Worm (Caenorhabditis elegans) whole organism, L1 larva: ENCODE data around the gene srd-68.

ENCODE experiments used
- C04F5.9 ChIP-seq: sonication (generic microtip); optimal IDR thresholded peaks from 2 replicates; lab custom pipeline; 2016; ENCODE audit warnings: missing genetic modification characterization, missing compliant biosample characterization
- C34B4.2 ChIP-seq: sonication (generic microtip); optimal IDR thresholded peaks from 2 replicates; lab custom pipeline; 2017; ENCODE audit warnings: mild to moderate bottlenecking, missing genetic modification characterization, missing compliant biosample characterization
- Y116A8C.19 ChIP-seq: sonication (generic microtip); optimal IDR thresholded peaks from 2 replicates; lab custom pipeline; 2016; ENCODE audit warnings: missing compliant biosample characterization, missing genetic modification characterization, borderline replicate concordance
- aha-1 ChIP-seq: fragments of 150-350 bp; optimal IDR thresholded peaks from 2 replicates; lab custom pipeline; 2014; ENCODE audit warnings: missing biosample characterization, missing genetic modification characterization
- alr-1 ChIP-seq: fragments of 200-800 bp; sonication (Bioruptor generic); optimal IDR thresholded peaks from 2 replicates; lab custom pipeline; 2018; ENCODE audit warnings: borderline replicate concordance, mild to moderate bottlenecking, missing genetic modification characterization, missing compliant biosample characterization
- blmp-1 ChIP-seq: fragments of 150-350 bp; optimal IDR thresholded peaks from 2 replicates; lab custom pipeline; 2014; ENCODE audit warnings: missing biosample characterization, missing genetic modification characterization
- ceh-63 ChIP-seq: fragments of 200-800 bp; sonication (Bioruptor generic); optimal IDR thresholded peaks from 2 replicates; lab custom pipeline; 2018; ENCODE audit warnings: mild to moderate bottlenecking, missing genetic modification characterization, missing compliant biosample characterization
- ceh-8 ChIP-seq: fragments of 200-800 bp; sonication (Bioruptor generic); optimal IDR thresholded peaks from 2 replicates; lab custom pipeline; 2018; ENCODE audit warnings: mild to moderate bottlenecking, missing genetic modification characterization, moderate library complexity, missing compliant biosample characterization
- ceh-82 ChIP-seq, 3 experiments: fragments of 150-350 bp in 1 of 3; sonication (generic microtip) in 2 of 3; optimal IDR thresholded peaks; 2 replicates each; lab custom pipeline; 2014 to 2017; ENCODE audit warnings: missing biosample characterization in 3 of 3, missing genetic modification characterization in 3 of 3
- ceh-88 ChIP-seq: fragments of 200-800 bp; sonication (Bioruptor generic); IDR thresholded peaks from 2 replicates; pipeline ENCODE4 v1.3.6; 2022; ENCODE audit warnings: missing genetic modification characterization, missing compliant biosample characterization
- ceh-90 ChIP-seq: sonication (generic microtip); optimal IDR thresholded peaks from 2 replicates; lab custom pipeline; 2016; ENCODE audit warnings: missing genetic modification characterization, missing compliant biosample characterization
- ces-1 ChIP-seq: fragments of 150-350 bp; optimal IDR thresholded peaks from 2 replicates; lab custom pipeline; 2014; ENCODE audit warnings: missing biosample characterization, missing genetic modification reagents, missing genetic modification characterization
- dpl-1 ChIP-seq, 3 experiments: fragments of 150-350 bp in 2 of 3; sonication (generic microtip) in 1 of 3; optimal IDR thresholded peaks; 2 replicates each; lab custom pipeline; 2014 to 2017; ENCODE audit warnings: missing biosample characterization in 3 of 3, missing genetic modification characterization in 3 of 3, missing genetic modification reagents in 3 of 3
- efl-1 ChIP-seq, 4 experiments: fragments of 150-350 bp; optimal IDR thresholded peaks in 3 of 4; peaks in 1 of 4; 1 replicate in 1 of 4; 2 replicates in 3 of 4; lab custom pipeline; 2014; ENCODE audit warnings: missing biosample characterization in 2 of 4, missing genetic modification characterization in 2 of 4, missing genetic modification reagents in 2 of 4
- efl-3 ChIP-seq: fragments of 200-800 bp; sonication (Bioruptor generic); optimal IDR thresholded peaks from 2 replicates; lab custom pipeline; 2018; ENCODE audit warnings: mild to moderate bottlenecking, missing genetic modification characterization, missing compliant biosample characterization
- elt-2 ChIP-seq: sonication (generic microtip); optimal IDR thresholded peaks from 2 replicates; lab custom pipeline; 2016; ENCODE audit warnings: missing genetic modification characterization, mild to moderate bottlenecking, inconsistent platforms, missing compliant biosample characterization, missing genetic modification reagents
- fkh-10 ChIP-seq: sonication (generic microtip); optimal IDR thresholded peaks from 2 replicates; lab custom pipeline; 2017; ENCODE audit warnings: missing biosample characterization, missing genetic modification reagents, missing genetic modification characterization
- fkh-4 ChIP-seq: sonication (generic microtip); optimal IDR thresholded peaks from 2 replicates; lab custom pipeline; 2016; ENCODE audit warnings: missing compliant biosample characterization, missing genetic modification characterization, borderline replicate concordance
- fkh-8 ChIP-seq: sonication (generic microtip); optimal IDR thresholded peaks from 2 replicates; lab custom pipeline; 2016; ENCODE audit warnings: mild to moderate bottlenecking, missing genetic modification characterization, missing compliant biosample characterization
- fos-1 ChIP-seq: fragments of 150-350 bp; optimal IDR thresholded peaks from 2 replicates; lab custom pipeline; 2014; ENCODE audit warnings: missing biosample characterization, missing genetic modification characterization
- hlh-17 ChIP-seq: fragments of 200-800 bp; sonication (Bioruptor generic); optimal IDR thresholded peaks from 2 replicates; lab custom pipeline; 2018; ENCODE audit warnings: missing genetic modification characterization, mild to moderate bottlenecking, missing compliant biosample characterization, moderate library complexity, borderline replicate concordance
- hlh-4 ChIP-seq: sonication (generic microtip); optimal IDR thresholded peaks from 2 replicates; lab custom pipeline; 2016; ENCODE audit warnings: mild to moderate bottlenecking, missing genetic modification characterization, missing compliant biosample characterization
- hpl-2 ChIP-seq: fragments of 150-350 bp; optimal IDR thresholded peaks from 2 replicates; lab custom pipeline; 2014; ENCODE audit warnings: missing biosample characterization, missing genetic modification reagents, missing genetic modification characterization
- irx-1 ChIP-seq: sonication (generic microtip); optimal IDR thresholded peaks from 2 replicates; lab custom pipeline; 2016; ENCODE audit warnings: missing genetic modification characterization, missing compliant biosample characterization
- lin-14 ChIP-seq: fragments of 200-800 bp; sonication (Bioruptor generic); optimal IDR thresholded peaks from 2 replicates; lab custom pipeline; 2018; ENCODE audit warnings: mild to moderate bottlenecking, missing genetic modification characterization, moderate library complexity, missing compliant biosample characterization
- lin-35 ChIP-seq, 2 experiments: fragments of 150-350 bp; optimal IDR thresholded peaks; 2 replicates each; lab custom pipeline; 2014; ENCODE audit warnings: missing biosample characterization in 2 of 2, missing genetic modification characterization in 2 of 2, missing genetic modification reagents in 2 of 2
- lir-3 ChIP-seq: sonication (generic microtip); optimal IDR thresholded peaks from 2 replicates; lab custom pipeline; 2016; ENCODE audit warnings: mild to moderate bottlenecking, missing genetic modification characterization, moderate library complexity, missing compliant biosample characterization; ENCODE audit not compliant: poor library complexity
- lsy-2 ChIP-seq, 2 experiments: fragments of 150-350 bp; optimal IDR thresholded peaks; 2 replicates each; lab custom pipeline; 2014; ENCODE audit warnings: missing biosample characterization in 2 of 2, missing genetic modification characterization in 2 of 2
- mep-1 ChIP-seq: fragments of 150-350 bp; optimal IDR thresholded peaks from 2 replicates; lab custom pipeline; 2014; ENCODE audit warnings: missing biosample characterization, missing genetic modification characterization
- nhr-12 ChIP-seq: sonication (generic microtip); optimal IDR thresholded peaks from 2 replicates; lab custom pipeline; 2017; ENCODE audit warnings: missing biosample characterization, missing genetic modification characterization
- nhr-20 ChIP-seq: sonication (generic microtip); optimal IDR thresholded peaks from 2 replicates; lab custom pipeline; 2016; ENCODE audit warnings: mild to moderate bottlenecking, missing genetic modification characterization, missing compliant biosample characterization
- nhr-28 ChIP-seq: fragments of 150-350 bp; optimal IDR thresholded peaks from 2 replicates; lab custom pipeline; 2014; ENCODE audit warnings: missing biosample characterization, missing genetic modification characterization
- nhr-47 ChIP-seq: sonication (generic microtip); optimal IDR thresholded peaks from 2 replicates; lab custom pipeline; 2016; ENCODE audit warnings: mild to moderate bottlenecking, missing genetic modification characterization, moderate library complexity, missing compliant biosample characterization
- nhr-85 ChIP-seq: sonication (generic microtip); peaks from one replicate; lab custom pipeline; 2016; ENCODE audit warnings: missing genetic modification characterization, inconsistent platforms, missing compliant biosample characterization
- nhr-90 ChIP-seq: sonication (generic microtip); optimal IDR thresholded peaks from 2 replicates; lab custom pipeline; 2016; ENCODE audit warnings: mild to moderate bottlenecking, missing genetic modification characterization, missing compliant biosample characterization; ENCODE audit not compliant: poor library complexity
- pqm-1 ChIP-seq: sonication (generic microtip); optimal IDR thresholded peaks from 3 replicates; lab custom pipeline; 2017; ENCODE audit warnings: missing biosample characterization, missing genetic modification characterization
- rnt-1 ChIP-seq: sonication (generic microtip); optimal IDR thresholded peaks from 2 replicates; lab custom pipeline; 2016; ENCODE audit warnings: mild to moderate bottlenecking, missing genetic modification characterization, moderate library complexity, missing compliant biosample characterization
- skn-1 ChIP-seq: fragments of 150-350 bp; optimal IDR thresholded peaks from 2 replicates; lab custom pipeline; 2014; ENCODE audit warnings: missing biosample characterization, missing genetic modification characterization
- snpc-4 ChIP-seq: fragments of 150-350 bp; optimal IDR thresholded peaks from 2 replicates; lab custom pipeline; 2014; ENCODE audit warnings: missing biosample characterization, missing genetic modification characterization
- snu-23 ChIP-seq: sonication (generic microtip); optimal IDR thresholded peaks from 2 replicates; lab custom pipeline; 2016; ENCODE audit warnings: missing genetic modification characterization, missing compliant biosample characterization
- sox-4 ChIP-seq: sonication (generic microtip); optimal IDR thresholded peaks from 2 replicates; lab custom pipeline; 2016; ENCODE audit warnings: missing genetic modification characterization, missing compliant biosample characterization
- sptf-1 ChIP-seq: fragments of 150-350 bp; optimal IDR thresholded peaks from 2 replicates; lab custom pipeline; 2014; ENCODE audit warnings: missing biosample characterization, missing genetic modification characterization
- sup-37 ChIP-seq: fragments of 200-800 bp; sonication (Bioruptor generic); optimal IDR thresholded peaks from 2 replicates; lab custom pipeline; 2018; ENCODE audit warnings: mild to moderate bottlenecking, missing genetic modification characterization, missing compliant biosample characterization
- tlp-1 ChIP-seq: fragments of 150-350 bp; optimal IDR thresholded peaks from 2 replicates; lab custom pipeline; 2014; ENCODE audit warnings: missing biosample characterization, missing genetic modification characterization
- unc-130 ChIP-seq: fragments of 150-350 bp; optimal IDR thresholded peaks from 2 replicates; lab custom pipeline; 2017; ENCODE audit warnings: missing biosample characterization, missing genetic modification characterization, inconsistent platforms
- unc-98 ChIP-seq: fragments of 200-800 bp; sonication (Bioruptor generic); IDR thresholded peaks from 2 replicates; pipeline ENCODE4 v1.3.6; 2022; ENCODE audit warnings: missing genetic modification characterization, missing compliant biosample characterization
- vab-15 ChIP-seq: sonication (generic microtip); optimal IDR thresholded peaks from 2 replicates; lab custom pipeline; 2017; ENCODE audit warnings: missing genotype, mild to moderate bottlenecking, missing genetic modification characterization, missing compliant biosample characterization
- zag-1 ChIP-seq: fragments of 150-350 bp; optimal IDR thresholded peaks from 2 replicates; lab custom pipeline; 2014; ENCODE audit warnings: missing biosample characterization, missing genetic modification characterization
- ztf-11 ChIP-seq, 2 experiments: sonication (generic microtip); optimal IDR thresholded peaks; 2 replicates each; lab custom pipeline; 2016 to 2017; ENCODE audit warnings: missing genetic modification characterization in 2 of 2, missing biosample characterization in 1 of 2, missing compliant biosample characterization in 1 of 2
- ztf-4 ChIP-seq: fragments of 150-350 bp; optimal IDR thresholded peaks from 2 replicates; lab custom pipeline; 2014; ENCODE audit warnings: missing biosample characterization, missing genetic modification characterization

Gene srd-68

DNA sequence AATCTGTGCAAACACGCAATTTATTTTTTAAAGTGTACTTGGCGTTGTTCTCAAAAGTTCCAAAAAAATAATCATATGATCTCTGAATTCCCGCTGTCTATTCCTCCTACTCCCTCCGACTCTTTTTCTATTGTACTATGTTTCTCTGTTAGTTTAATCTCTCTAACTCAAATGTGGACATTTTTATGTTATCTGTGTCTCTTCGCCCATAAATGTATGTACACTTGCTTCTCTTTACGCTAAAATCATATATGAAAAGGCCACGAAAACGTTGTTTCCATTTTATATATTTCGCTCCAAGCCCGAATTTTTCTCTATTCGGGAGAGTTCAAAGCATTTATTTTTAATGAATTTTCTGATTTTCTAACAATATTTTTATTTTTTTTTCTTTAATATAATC lies 8.2 kb upstream of the srd-68 start:
- TF ChIP-seq ceh-88 (GFP tag; lab: Robert Waterston, UW) = no peak
- TF ChIP-seq lin-14 (GFP tag; lab: Kevin White, UChicago) = peak; percentile 55
- peak; percentile 8 for TF ChIP-seq nhr-20 (tag; lab: Kevin White, UChicago)
- no peak for TF ChIP-seq ztf-4
- TF ChIP-seq tlp-1 (tag; lab: Kevin White, UChicago) = no peak
- no peak for TF ChIP-seq efl-3 (GFP tag; lab: Kevin White, UChicago)
- TF ChIP-seq snu-23 (GFP tag; lab: Kevin White, UChicago) = no peak
- no peak for TF ChIP-seq zag-1 (tag; lab: Kevin White, UChicago)
- TF ChIP-seq nhr-90 (tag; lab: Kevin White, UChicago) = no peak
- no peak for TF ChIP-seq pqm-1 (tag; lab: Kevin White, UChicago)
- no peak for TF ChIP-seq nhr-28 (tag; lab: Kevin White, UChicago)
- TF ChIP-seq ceh-8 (GFP tag; lab: Kevin White, UChicago) = no peak
- no peak for TF ChIP-seq lsy-2 (tag; optimal IDR thresholded peaks at IDR 0.05; lab: Kevin White, UChicago)
- no peak for TF ChIP-seq fkh-10 (GFP tag; lab: Kevin White, UChicago)
- no peak for TF ChIP-seq ceh-82 (tag; optimal IDR thresholded peaks at IDR 0.05; lab: Kevin White, UChicago)
- no peak for TF ChIP-seq sup-37
- TF ChIP-seq mep-1 (tag; lab: Kevin White, UChicago) = peak; percentile 19
- no peak for TF ChIP-seq irx-1 (tag; lab: Kevin White, UChicago)
- peak; percentile 56 for TF ChIP-seq elt-2
- no peak for TF ChIP-seq hpl-2
- TF ChIP-seq snpc-4 (tag; lab: Kevin White, UChicago) = no peak
- TF ChIP-seq unc-98 (GFP tag; lab: Robert Waterston, UW) = no peak
- peak; percentile 3 for TF ChIP-seq fkh-8 (tag; lab: Kevin White, UChicago)
- TF ChIP-seq lin-35 (GFP tag; optimal IDR thresholded peaks at IDR 0.05; lab: Kevin White, UChicago) = peak in 1 of 2 experiments; percentile 48
- TF ChIP-seq hlh-17 (GFP tag; lab: Kevin White, UChicago) = no peak
- no peak for TF ChIP-seq dpl-1 (GFP tag; optimal IDR thresholded peaks at IDR 0.05; lab: Kevin White, UChicago)
- TF ChIP-seq vab-15 = no peak
- TF ChIP-seq fkh-4 (tag; lab: Kevin White, UChicago) = no peak
- TF ChIP-seq ztf-11 (tag; optimal IDR thresholded peaks at IDR 0.05; lab: Kevin White, UChicago) = no peak
- no peak for TF ChIP-seq C04F5.9
- no peak for TF ChIP-seq blmp-1 (tag; lab: Kevin White, UChicago)
- no peak for TF ChIP-seq rnt-1 (tag; lab: Kevin White, UChicago)
- no peak for TF ChIP-seq sptf-1 (tag; lab: Kevin White, UChicago)
- no peak for TF ChIP-seq lir-3 (tag; lab: Kevin White, UChicago)
- TF ChIP-seq ceh-90 (tag; lab: Kevin White, UChicago) = no peak
- TF ChIP-seq alr-1 (tag; lab: Kevin White, UChicago) = no peak
- TF ChIP-seq unc-130 = no peak
- no peak for TF ChIP-seq Y116A8C.19 (tag; lab: Kevin White, UChicago)
- TF ChIP-seq C34B4.2 (tag; lab: Kevin White, UChicago) = no peak
- TF ChIP-seq ceh-63 = no peak
- TF ChIP-seq hlh-4 (tag; lab: Kevin White, UChicago) = no peak
- no peak for TF ChIP-seq ces-1 (GFP tag; lab: Kevin White, UChicago)
- no peak for TF ChIP-seq efl-1 (optimal IDR thresholded peaks at IDR 0.05; lab: Kevin White, UChicago)
- TF ChIP-seq efl-1 (GFP tag; optimal IDR thresholded peaks at IDR 0.05 in 1 of 2; lab: Kevin White, UChicago) = no peak
- TF ChIP-seq fos-1 = no peak
- no peak for TF ChIP-seq nhr-47
- TF ChIP-seq nhr-12 (tag; lab: Kevin White, UChicago) = no peak
- no peak for TF ChIP-seq nhr-85 (tag; lab: Kevin White, UChicago)
- TF ChIP-seq aha-1 (tag; lab: Kevin White, UChicago) = no peak
- peak; percentile 18 for TF ChIP-seq skn-1
- no peak for TF ChIP-seq sox-4
